Worm (Caenorhabditis elegans) whole organism, early embryonic: ENCODE data around the gene F25G6.9.

Experiments
- B0310.2 ChIP-seq: sonication (generic microtip); optimal IDR thresholded peaks from 2 replicates; lab custom pipeline; 2016; ENCODE audit warnings: mild to moderate bottlenecking, missing genetic modification characterization, missing compliant biosample characterization
- F13C5.2 ChIP-seq: sonication (generic microtip); optimal IDR thresholded peaks from 2 replicates; lab custom pipeline; 2017; ENCODE audit warnings: mild to moderate bottlenecking, missing genetic modification characterization, inconsistent platforms, missing compliant biosample characterization
- aly-1 ChIP-seq: sonication (generic microtip); optimal IDR thresholded peaks from 2 replicates; lab custom pipeline; 2016; ENCODE audit warnings: missing genetic modification characterization, missing compliant biosample characterization
- ama-1 ChIP-seq: fragments of 150-350 bp; optimal IDR thresholded peaks from 2 replicates; lab custom pipeline; 2014
- ceh-13 ChIP-seq: fragments of 200-800 bp; sonication (Bioruptor generic); optimal IDR thresholded peaks from 2 replicates; lab custom pipeline; 2018; ENCODE audit warnings: mild to moderate bottlenecking, missing genetic modification characterization, missing compliant biosample characterization
- ceh-36 ChIP-seq: sonication (generic microtip); optimal IDR thresholded peaks from 2 replicates; lab custom pipeline; 2016; ENCODE audit warnings: missing genetic modification characterization, inconsistent platforms, missing compliant biosample characterization
- ets-7 ChIP-seq: sonication (generic microtip); optimal IDR thresholded peaks from 2 replicates; lab custom pipeline; 2016; ENCODE audit warnings: missing genotype, missing genetic modification characterization, missing compliant biosample characterization
- flt-1 ChIP-seq: fragments of 200-800 bp; sonication (Bioruptor generic); IDR thresholded peaks from 2 replicates; pipeline ENCODE4 v1.3.6; 2022; ENCODE audit warnings: missing genetic modification characterization, missing compliant biosample characterization
- hmbx-1 ChIP-seq: sonication (generic microtip); optimal IDR thresholded peaks from 2 replicates; lab custom pipeline; 2016; ENCODE audit warnings: mild to moderate bottlenecking, missing genetic modification characterization, missing compliant biosample characterization
- hmg-4 ChIP-seq: fragments of 200-800 bp; sonication (Bioruptor generic); optimal IDR thresholded peaks from 2 replicates; lab custom pipeline; 2018; ENCODE audit warnings: mild to moderate bottlenecking, missing genetic modification characterization, missing compliant biosample characterization
- hnd-1 ChIP-seq: sonication (generic microtip); optimal IDR thresholded peaks from 2 replicates; lab custom pipeline; 2016; ENCODE audit warnings: missing genetic modification characterization, missing compliant biosample characterization
- pes-1 ChIP-seq: fragments of 200-800 bp; sonication (Bioruptor generic); IDR thresholded peaks from 2 replicates; pipeline ENCODE4 v1.3.6; 2022; ENCODE audit warnings: missing genetic modification reagents, missing genetic modification characterization, missing compliant biosample characterization
- scrt-1 ChIP-seq: fragments of 200-800 bp; sonication (Bioruptor generic); IDR thresholded peaks from 2 replicates; pipeline ENCODE4 v1.3.6; 2022; ENCODE audit warnings: missing genetic modification characterization, missing compliant biosample characterization
- sea-1 ChIP-seq: fragments of 200-800 bp; sonication (Bioruptor generic); conservative IDR thresholded peaks from 2 replicates; pipeline ENCODE4 v1.3.6; 2022; ENCODE audit warnings: missing genetic modification characterization, missing compliant biosample characterization
- tbx-11 ChIP-seq: fragments of 200-800 bp; sonication (Bioruptor generic); IDR thresholded peaks from 2 replicates; pipeline ENCODE4 v1.3.6; 2022; ENCODE audit warnings: missing genetic modification characterization, missing compliant biosample characterization
- tbx-37 ChIP-seq: fragments of 200-800 bp; sonication (Bioruptor generic); conservative IDR thresholded peaks from 2 replicates; pipeline ENCODE4 v1.3.6; 2022; ENCODE audit warnings: missing genetic modification reagents, missing genetic modification characterization, missing compliant biosample characterization
- tra-4 ChIP-seq: sonication (generic microtip); optimal IDR thresholded peaks from 2 replicates; lab custom pipeline; 2017; ENCODE audit warnings: missing genetic modification characterization, missing compliant biosample characterization

F25G6.9 gene

ce11 chrV:8565075-8565474 is 4.7 kb downstream of the F25G6.9 start, which contains the start of gene F25G6.8:
Gene F25G6.8, minus strand, starts transcription at chrV:8565175.
- no peak for TF ChIP-seq tra-4 (tag; lab: Kevin White, UChicago)
- TF ChIP-seq flt-1 (GFP tag; lab: Robert Waterston, UW) = no peak
- TF ChIP-seq hmg-4 = no peak
- no peak for TF ChIP-seq hnd-1 (tag; lab: Kevin White, UChicago)
- TF ChIP-seq hmbx-1 (tag; lab: Kevin White, UChicago) = no peak
- no peak for TF ChIP-seq sea-1 (GFP tag; lab: Robert Waterston, UW)
- TF ChIP-seq B0310.2 = no peak
- no peak for TF ChIP-seq pes-1

ce11 chrV:8560916-8561315 is 8.9 kb downstream of the F25G6.9 start, which contains the start of gene acr-16:
Gene acr-16, plus strand, starts transcription at chrV:8561216.
- TF ChIP-seq scrt-1 (no peak), tbx-11 (GFP tag; lab: Robert Waterston, UW) (no peak), hmbx-1 (tag; lab: Kevin White, UChicago) (no peak), ceh-36 (tag; lab: Kevin White, UChicago) (no peak), aly-1 (tag; lab: Kevin White, UChicago) (no peak), hnd-1 (tag; lab: Kevin White, UChicago) (no peak), ama-1 (no peak)

- no peak for TF ChIP-seq ama-1
- TF ChIP-seq ceh-36 (tag; lab: Kevin White, UChicago) = no peak
- TF ChIP-seq hnd-1 (tag; lab: Kevin White, UChicago) = no peak
Observed at ce11 chrV:8555955-8556354, 13.8 kb downstream of the F25G6.9 start.

DNA sequence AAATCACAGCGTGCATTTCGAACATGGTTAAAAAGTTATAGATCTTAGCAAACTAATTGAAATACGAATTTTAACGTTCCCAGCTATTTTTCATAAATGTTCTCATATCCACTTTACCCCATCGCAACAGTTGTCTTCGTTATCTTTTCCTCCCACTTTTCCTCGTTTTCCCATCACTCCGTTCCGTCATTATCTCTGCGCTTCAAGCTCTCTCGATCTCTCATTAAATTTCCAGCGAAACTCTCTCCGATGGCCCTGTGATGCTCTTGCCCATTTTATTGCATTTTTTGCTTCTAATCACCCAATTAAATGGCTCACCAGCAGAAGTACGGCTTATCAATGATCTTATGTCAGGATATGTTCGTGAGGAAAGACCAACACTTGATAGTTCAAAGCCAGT is 17.3 kb downstream of the F25G6.9 start, which contains the start of gene acr-15:
Gene acr-15, plus strand, starts transcription at position 236 of the 400 bp plus-strand sequence.
- TF ChIP-seq pes-1 (no peak), flt-1 (GFP tag; lab: Robert Waterston, UW) (no peak), hmbx-1 (tag; lab: Kevin White, UChicago) (no peak), ets-7 (no peak), sea-1 (GFP tag; lab: Robert Waterston, UW) (no peak), B0310.2 (no peak), scrt-1 (no peak), tra-4 (tag; lab: Kevin White, UChicago) (no peak), hnd-1 (tag; lab: Kevin White, UChicago) (no peak), ceh-36 (tag; lab: Kevin White, UChicago) (no peak), hmg-4 (no peak), tbx-37 (GFP tag; lab: Robert Waterston, UW) (no peak), ama-1 (no peak)

DNA sequence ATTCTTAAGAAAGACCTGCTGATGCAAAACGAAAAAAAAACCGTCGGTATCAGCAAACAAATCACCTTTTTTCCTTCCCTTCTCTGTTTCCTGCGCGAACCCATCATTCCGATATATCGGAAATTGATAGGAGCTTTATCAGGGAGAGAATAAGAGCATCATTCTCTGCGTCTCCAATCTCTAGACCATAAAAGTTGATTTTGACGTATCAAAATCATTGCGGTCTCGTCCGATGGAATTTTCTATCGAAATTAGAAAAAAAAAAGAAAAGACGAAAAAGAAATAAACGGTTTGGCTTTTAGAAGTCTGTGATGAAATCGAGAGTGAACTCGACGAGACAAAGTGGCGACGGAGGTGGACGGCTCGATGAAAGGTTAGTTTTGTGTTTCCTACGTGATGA is 20.8 kb downstream of the F25G6.9 start, which contains the start of gene stdh-4:
Gene stdh-4, plus strand, starts transcription at position 301 of the 400 bp plus-strand sequence.
- TF ChIP-seq hmg-4 (no peak), pes-1 (no peak), hnd-1 (tag; lab: Kevin White, UChicago) (no peak), hmbx-1 (tag; lab: Kevin White, UChicago) (no peak), ets-7 (no peak), tbx-11 (GFP tag; lab: Robert Waterston, UW) (no peak), flt-1 (GFP tag; lab: Robert Waterston, UW) (no peak), tbx-37 (GFP tag; lab: Robert Waterston, UW) (no peak), B0310.2 (no peak), F13C5.2 (no peak), ama-1 (no peak)

DNA sequence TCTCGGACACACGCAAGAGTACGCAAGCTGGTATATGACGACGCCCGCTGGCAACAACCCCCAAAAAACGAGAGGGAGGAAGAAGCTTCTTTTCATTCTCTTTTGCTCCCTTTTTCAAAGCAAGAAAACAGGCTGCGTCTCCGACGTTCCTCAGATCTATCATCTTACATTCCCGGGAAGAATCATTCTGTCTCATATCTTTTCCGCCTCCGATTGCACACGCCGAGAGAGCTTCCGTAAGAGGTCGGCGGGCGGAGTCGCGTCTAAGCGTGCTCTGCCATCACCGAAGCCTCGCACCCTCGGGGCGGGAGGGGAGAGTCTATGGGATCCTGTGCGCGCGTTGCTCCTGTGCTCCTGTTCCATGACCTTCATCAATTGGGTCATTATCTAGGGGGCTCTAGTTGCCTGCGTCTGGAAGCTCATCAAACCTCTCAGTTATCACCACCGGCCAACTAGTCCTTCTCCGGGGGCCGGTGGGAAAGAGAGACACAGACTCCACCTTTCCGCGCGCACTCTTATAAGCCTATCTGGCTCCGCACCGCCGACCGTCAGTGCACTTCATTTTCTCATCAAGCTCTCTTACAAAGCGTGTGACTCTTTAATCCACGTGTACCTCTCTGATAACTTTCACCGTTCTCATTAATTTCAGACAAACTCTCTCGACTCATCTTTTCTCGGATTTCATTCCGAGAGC is 24.1 kb downstream of the F25G6.9 start, which contains the start of the genes slc-17.8 and asns-1:
Gene slc-17.8, minus strand, starts transcription at position 51 of the 694 bp plus-strand sequence.
Gene asns-1, plus strand, starts transcription at position 644 of the 694 bp plus-strand sequence.
- TF ChIP-seq ceh-13 = no peak
- TF ChIP-seq scrt-1 = no peak
- no peak for TF ChIP-seq flt-1 (GFP tag; lab: Robert Waterston, UW)
- TF ChIP-seq sea-1 (GFP tag; lab: Robert Waterston, UW) = no peak
- TF ChIP-seq tra-4 (tag; lab: Kevin White, UChicago) = no peak

ce11 chrV:8537031-8537430 is 32.8 kb downstream of the F25G6.9 start, which contains the start of gene otpl-4:
Gene otpl-4, plus strand, starts transcription at chrV:8537331.
- no peak for TF ChIP-seq hmg-4
- no peak for TF ChIP-seq pes-1
- TF ChIP-seq F13C5.2 = no peak
- TF ChIP-seq hnd-1 (tag; lab: Kevin White, UChicago) = no peak
- TF ChIP-seq B0310.2 = no peak
- TF ChIP-seq sea-1 (GFP tag; lab: Robert Waterston, UW) = no peak
- no peak for TF ChIP-seq tra-4 (tag; lab: Kevin White, UChicago)
- TF ChIP-seq tbx-37 (GFP tag; lab: Robert Waterston, UW) = no peak
- no peak for TF ChIP-seq ceh-36 (tag; lab: Kevin White, UChicago)
- no peak for TF ChIP-seq tbx-11 (GFP tag; lab: Robert Waterston, UW)
- no peak for TF ChIP-seq hmbx-1 (tag; lab: Kevin White, UChicago)

DNA sequence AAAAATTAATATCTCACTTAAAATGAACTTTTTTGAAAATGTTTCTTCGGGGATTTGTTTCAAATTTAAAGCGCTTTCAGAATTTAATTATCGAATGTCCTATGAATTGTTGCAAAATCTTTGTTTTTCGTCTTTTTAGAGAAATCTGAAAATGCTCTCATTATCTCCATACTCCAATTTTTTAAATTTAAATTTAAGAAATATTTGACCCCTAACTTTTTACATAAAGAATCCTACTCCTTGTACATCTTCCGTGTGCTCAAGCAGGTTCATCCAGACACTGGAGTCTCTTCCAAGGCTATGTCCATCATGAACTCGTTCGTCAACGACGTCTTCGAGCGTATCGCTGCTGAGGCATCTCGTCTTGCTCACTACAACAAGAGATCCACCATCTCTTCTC is 33.6 kb downstream of the F25G6.9 start, which contains the start of gene his-39:
Gene his-39, plus strand, starts transcription at position 301 of the 400 bp plus-strand sequence.
- TF ChIP-seq flt-1 (GFP tag; lab: Robert Waterston, UW) = no peak
- no peak for TF ChIP-seq B0310.2
- TF ChIP-seq aly-1 (tag; lab: Kevin White, UChicago) = no peak
- TF ChIP-seq ceh-13 = no peak
- no peak for TF ChIP-seq tbx-37 (GFP tag; lab: Robert Waterston, UW)
- TF ChIP-seq pes-1 = no peak
- no peak for TF ChIP-seq tra-4 (tag; lab: Kevin White, UChicago)
- TF ChIP-seq ama-1 = no peak
- no peak for TF ChIP-seq tbx-11 (GFP tag; lab: Robert Waterston, UW)
- no peak for TF ChIP-seq hmg-4
